Fruit fly (Drosophila melanogaster) Kc167 (cell line): ENCODE results near the gene msl-1.

Experiments used
- Myc ChIP-seq: fragments of >200 bp; optimal IDR thresholded peaks from 2 replicates; lab custom pipeline; 2017; ENCODE audit warnings: missing external identifiers
- Sin3A ChIP-seq: fragments of >200 bp; optimal IDR thresholded peaks from 2 replicates; lab custom pipeline; 2018; ENCODE audit warnings: missing external identifiers
- h ChIP-seq: fragments of >200 bp; optimal IDR thresholded peaks from 3 replicates; lab custom pipeline; 2018; ENCODE audit warnings: missing external identifiers
- insv ChIP-seq: fragments of >200 bp; optimal IDR thresholded peaks from 3 replicates; lab custom pipeline; 2018; ENCODE audit warnings: missing external identifiers
- psq ChIP-seq: fragments of >200 bp; optimal IDR thresholded peaks from 2 replicates; lab custom pipeline; 2017; ENCODE audit warnings: missing external identifiers
- ttk ChIP-seq: sonication (Bioruptor generic); optimal IDR thresholded peaks from 2 replicates; lab custom pipeline; 2017; ENCODE audit warnings: missing external identifiers

msl-1 gene

DNA sequence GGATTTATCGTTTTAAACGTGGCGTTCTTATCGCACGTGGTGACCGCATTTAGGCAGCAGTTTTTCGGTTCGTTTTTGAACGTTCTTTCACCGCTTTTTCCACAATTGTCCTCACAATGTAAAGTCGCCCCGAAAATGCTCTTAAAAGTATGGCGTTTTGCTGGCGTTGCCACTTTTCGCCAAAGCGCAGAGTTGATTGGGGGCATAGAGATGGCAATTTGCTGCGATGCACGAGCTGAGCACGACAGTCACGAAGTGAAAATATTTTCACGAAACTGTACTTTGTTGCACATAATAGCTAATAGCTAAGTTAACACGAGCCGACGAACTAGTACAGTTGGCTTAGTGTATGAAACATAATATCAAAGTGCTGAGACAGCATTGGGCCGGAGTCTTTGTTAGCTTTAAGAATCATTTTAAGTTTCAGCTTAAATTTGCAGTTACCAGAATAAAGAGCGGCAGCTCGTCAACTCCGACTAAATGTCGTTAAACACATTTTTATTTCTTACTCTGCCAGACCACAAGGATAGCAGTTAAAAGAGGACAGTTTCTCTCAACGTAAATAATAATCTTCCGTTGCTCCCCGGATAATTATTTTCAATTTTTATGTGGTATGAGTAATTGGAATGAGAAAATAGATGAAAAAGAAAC lies at the start of gene msl-1:
msl-1 (minus strand) TSS at position 155 of the 651 bp plus-strand sequence.
- peak; percentile 23 for TF ChIP-seq Sin3A
- TF ChIP-seq Myc (lab: Kevin White, UChicago), result no peak

DNA sequence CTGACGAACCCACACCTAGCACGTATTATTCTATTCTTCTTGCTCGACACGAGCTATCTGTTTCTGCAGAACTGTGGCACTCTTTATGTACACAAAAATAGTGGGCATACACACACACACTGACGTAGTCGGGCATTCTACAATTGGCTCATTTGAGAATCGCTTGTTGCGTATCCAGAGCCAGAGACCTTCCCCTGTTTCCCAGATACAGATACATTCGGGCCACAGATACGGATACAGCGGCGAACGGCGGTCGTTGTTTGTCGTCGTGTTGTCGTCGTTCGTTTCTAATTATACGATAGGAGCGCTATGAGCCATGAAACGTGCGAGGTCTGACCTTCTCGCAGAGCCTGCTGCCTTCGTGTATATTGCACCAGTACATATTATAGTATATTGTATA lies 48.6 kb upstream of the msl-1 start:
- TF ChIP-seq Myc (lab: Kevin White, UChicago) (no peak), ttk (no peak), h (no peak), psq (lab: Kevin White, UChicago) (no peak), Sin3A (no peak), insv (no peak)

DNA sequence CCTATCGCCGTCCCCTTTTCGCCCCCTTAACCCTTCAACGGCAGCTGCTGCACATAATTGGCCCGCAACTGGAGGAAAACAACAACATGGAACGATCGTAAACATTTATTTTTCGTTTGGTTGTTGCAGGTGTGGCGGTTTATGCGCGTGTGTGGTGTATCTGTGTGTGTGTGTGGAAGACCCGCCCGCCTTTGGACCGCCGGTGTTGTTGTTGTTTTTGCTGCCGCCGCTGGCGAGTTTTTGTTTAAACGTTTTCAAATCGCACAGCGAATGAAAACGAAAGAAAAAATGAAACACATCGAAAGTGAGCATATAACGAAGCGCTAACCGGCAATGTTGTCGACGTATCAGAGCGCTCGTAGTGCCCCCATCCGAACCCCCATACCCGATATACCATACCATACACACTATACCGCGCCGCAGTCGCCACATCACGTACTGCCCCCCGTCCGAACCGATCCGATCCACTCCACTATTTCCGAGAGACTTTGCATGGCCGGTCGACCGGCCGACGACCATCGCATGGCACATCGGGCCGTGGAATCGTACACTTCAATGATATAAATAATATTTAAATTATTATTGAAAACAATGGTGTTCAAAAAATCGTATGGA lies 47.1 kb upstream of the msl-1 start:
- TF ChIP-seq insv, result no peak
- no peak for TF ChIP-seq psq (lab: Kevin White, UChicago)
- no peak for TF ChIP-seq h
- TF ChIP-seq ttk, result no peak
- no peak for TF ChIP-seq Myc (lab: Kevin White, UChicago)
- TF ChIP-seq Sin3A, result no peak

DNA sequence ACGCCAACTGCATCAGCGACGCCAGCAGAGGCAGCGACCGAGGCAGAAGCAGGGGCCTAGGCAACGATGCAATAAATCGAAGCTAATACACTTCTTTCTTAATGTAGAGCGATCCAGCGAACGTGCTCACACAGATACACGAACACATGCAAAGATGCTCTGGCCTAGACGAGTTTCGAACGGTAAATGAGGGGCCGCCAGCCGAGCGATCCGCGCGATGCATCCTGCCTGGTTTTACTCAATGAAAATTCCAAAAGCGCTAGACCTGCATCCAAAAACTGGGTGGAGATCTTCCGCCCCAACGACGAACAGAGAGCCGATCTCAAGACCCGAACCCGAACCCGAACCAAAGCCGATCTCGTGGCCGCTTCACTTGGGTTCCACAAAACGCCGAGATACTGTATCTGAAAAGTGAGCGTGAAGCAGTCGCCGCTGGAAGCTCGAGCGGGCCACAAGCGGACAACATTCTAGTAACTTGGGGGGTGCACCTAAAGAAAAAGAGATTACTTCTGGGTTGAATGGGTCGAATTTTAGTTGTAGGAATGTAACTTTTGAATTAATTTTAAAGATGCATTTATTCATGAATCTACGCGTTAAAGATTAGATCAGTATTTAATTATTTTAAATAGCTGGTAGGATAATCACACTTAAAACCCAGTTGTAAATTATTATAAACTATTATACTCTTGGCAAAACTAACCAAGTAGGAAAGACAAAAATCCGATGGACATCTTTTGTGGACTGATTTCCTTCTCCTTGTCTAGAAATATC lies 44.3 kb upstream of the msl-1 start:
- TF ChIP-seq psq (lab: Kevin White, UChicago), result no peak

DNA sequence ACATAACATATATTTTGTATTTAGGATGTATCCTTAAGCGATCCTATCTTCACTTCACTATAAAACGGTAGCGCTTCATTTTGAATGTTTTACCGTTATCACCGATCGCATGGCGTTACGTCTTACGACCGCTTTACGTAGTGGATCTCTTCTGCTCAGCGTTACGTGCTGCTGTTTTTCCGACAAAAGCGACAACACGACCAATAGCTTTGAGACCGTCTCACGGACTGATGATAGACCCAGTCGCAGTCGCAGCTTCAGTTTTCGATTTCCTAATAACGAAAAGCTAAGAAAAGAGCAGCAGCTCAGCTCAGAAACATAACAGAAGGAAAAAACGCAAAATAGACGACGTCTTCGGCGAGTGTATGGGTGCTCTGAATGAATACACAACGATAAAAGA lies 43.7 kb upstream of the msl-1 start, which contains the start of gene CG10348:
CG10348 (minus strand) TSS at position 234 of the 400 bp plus-strand sequence.
- TF ChIP-seq ttk, result no peak
- TF ChIP-seq h, result no peak
- TF ChIP-seq Sin3A, result no peak
- TF ChIP-seq Myc (lab: Kevin White, UChicago), result no peak
- no peak for TF ChIP-seq insv
- no peak for TF ChIP-seq psq (lab: Kevin White, UChicago)

DNA sequence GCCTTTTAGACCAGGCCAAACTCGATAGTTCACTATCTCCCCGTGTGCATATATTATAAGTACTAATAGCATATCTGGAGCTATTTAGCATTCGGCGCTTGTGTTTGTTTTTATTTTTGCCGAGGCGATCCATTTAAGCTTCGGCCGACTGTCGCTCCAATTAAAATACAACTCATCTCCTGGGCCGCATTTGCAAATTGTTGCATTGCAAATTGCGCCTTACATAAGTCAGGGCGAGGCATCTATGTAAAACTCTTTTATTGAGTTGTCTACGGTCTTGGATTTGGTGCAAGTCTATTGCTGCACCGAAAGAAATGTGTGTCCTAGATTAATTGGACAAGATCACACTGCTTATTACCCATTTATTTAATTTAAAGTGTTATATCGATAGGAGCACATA lies 39.4 kb upstream of the msl-1 start:
- TF ChIP-seq Sin3A (no peak), h (no peak), insv (no peak), Myc (lab: Kevin White, UChicago) (no peak), ttk (no peak), psq (lab: Kevin White, UChicago) (no peak)

DNA sequence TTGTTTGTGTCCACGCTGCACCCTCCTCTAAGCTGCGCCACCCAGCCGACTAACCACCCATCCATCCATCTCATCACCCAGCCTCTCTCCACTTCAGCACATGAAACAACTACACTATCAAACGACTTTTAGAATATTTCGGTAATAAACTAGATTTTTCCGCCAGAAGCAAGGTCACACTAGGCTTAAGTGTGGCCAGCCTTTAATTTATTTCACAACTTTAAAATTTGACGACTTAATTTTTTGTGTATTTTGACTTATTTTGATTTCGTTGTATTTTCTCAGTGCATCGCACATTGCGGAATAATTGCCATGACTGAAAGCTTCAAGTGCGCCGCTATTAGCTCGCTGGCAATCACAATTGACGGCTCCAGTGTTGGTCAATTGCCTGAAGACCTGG lies 36.2 kb upstream of the msl-1 start:
- no peak for TF ChIP-seq h
- no peak for TF ChIP-seq Sin3A
- no peak for TF ChIP-seq psq (lab: Kevin White, UChicago)
- no peak for TF ChIP-seq insv

DNA sequence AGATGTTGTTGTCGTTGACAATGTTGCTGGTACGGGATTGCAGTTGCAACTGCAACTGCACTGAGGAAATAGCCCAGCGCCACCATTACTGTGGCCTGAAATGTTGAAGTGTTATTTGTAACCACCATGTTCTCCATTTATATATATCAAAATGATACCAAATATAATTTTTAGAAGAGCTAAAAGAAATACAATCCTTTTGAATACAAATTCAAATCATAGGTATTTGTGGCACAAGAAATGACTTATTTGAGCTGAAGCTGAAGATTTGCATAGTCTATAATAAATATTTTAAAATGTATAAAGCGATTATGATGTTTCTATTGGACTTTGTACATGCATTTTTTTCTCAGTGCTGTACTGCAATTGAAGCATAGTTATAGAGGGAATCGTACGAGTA lies 31.0 kb upstream of the msl-1 start:
- TF ChIP-seq ttk (no peak), Sin3A (no peak), Myc (lab: Kevin White, UChicago) (no peak), h (no peak), psq (lab: Kevin White, UChicago) (no peak), insv (no peak)

DNA sequence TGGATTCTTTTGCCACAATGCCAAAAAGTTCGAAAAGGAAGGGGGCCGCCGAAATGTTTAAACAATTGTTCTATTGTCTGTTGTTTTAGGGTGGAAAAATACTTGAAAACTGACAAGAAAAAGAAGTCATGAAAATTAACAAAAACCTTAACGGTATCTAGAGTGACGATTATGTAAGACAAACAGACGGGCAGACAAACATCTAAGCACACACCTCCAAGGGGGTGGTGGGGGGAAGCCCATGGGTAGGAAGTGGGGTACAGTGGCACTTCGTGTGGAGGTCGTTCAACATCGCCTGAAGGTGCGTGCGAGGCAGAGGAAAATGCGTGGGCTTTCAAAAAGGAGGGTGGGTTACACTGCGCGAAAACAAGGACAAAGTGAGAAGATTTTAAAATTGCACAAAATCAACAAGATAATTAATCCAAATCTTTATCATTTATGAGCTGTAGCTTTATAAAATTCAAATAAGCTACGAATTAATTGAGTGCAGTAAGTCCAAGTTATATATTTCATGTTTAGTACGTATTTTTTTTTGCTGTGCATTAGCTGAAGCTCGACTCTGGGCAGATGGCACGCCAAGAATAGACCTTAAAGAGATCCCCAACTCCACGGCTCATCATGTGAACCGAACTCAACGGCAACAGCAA lies 28.9 kb upstream of the msl-1 start:
- TF ChIP-seq Sin3A (no peak), insv (no peak), h (no peak), Myc (lab: Kevin White, UChicago) (no peak), ttk (no peak), psq (lab: Kevin White, UChicago) (no peak)

DNA sequence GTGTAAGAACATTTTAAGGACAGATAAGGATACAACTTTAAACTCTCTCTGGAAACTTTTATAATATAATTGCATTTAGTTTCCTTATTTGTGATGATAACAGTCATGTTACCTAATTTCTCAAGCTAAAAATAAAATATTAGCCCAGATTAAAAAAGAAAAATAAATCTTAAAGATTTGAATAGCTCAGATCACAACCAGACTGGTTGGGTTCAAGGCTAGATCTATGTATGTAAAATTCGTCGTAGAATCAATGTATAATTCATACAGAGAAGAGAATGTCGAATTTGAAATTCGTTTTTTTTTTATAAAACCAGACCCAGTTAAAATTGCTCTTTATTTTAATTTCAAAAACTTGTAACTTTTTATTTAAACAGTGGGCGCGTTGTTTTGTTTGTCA lies 25.5 kb upstream of the msl-1 start:
- no peak for TF ChIP-seq insv

DNA sequence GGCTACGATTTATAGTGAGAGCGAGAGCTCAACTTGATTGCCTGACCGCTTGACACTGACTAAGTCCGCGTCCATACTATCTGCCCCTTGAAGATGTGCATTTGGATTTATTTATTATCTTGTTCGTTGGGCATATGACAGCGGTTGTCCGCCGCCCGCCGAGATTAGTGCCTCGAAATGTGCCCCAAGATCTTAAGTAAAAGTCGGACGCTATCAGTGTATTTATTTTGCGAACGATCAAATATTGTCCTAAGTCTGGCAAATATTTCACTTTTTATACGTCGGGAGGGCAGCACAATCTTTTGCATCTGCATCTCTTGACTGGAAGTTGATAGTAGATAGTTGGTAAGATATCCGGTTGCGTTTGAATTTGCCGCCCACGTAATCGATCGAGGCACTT lies 25.1 kb upstream of the msl-1 start, which contains the start of gene Irk3:
Irk3 (minus strand) TSS at position 63 of the 400 bp plus-strand sequence.
- TF ChIP-seq psq (lab: Kevin White, UChicago) (no peak), insv (no peak), Myc (lab: Kevin White, UChicago) (no peak), h (no peak)

DNA sequence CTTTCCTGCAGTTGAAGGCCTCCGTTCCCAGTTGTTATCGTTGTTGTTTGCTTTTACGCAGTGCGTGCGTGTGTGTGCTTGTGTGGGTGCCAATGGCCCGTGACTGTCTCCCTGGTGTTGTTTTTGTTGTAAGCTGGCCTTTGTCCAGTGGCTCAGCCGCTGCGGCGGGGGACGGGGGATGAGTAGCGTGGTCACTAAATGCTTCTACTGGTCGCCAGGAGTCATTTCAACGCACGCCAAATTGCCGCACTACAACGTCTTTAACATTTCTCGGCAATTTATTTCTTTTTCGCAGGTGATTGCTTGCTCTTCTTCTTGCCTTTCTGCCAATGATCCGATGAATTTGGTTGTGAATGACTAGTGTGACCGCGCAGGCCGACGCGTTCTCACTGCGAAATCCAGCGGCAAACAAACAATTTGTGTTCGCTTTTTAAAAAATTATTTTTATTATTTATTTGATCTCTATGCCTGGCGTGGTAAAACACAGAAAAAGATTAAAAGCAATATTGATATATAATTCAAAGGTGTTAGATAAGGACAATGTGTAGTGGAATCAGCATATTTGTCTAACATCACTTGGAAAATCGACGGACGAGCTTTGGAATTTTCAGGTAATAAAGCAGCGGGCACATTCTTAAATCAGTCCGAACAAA lies 19.8 kb upstream of the msl-1 start, which contains the start of the genes Faf2 and Grip71:
Faf2 (minus strand) TSS at position 450 of the 653 bp plus-strand sequence.
Grip71 (plus strand) TSS at position 608 of the 653 bp plus-strand sequence.
- no peak for TF ChIP-seq insv
- no peak for TF ChIP-seq Sin3A
- no peak for TF ChIP-seq Myc (lab: Kevin White, UChicago)
- no peak for TF ChIP-seq psq (lab: Kevin White, UChicago)
- no peak for TF ChIP-seq h
- TF ChIP-seq ttk, result no peak

DNA sequence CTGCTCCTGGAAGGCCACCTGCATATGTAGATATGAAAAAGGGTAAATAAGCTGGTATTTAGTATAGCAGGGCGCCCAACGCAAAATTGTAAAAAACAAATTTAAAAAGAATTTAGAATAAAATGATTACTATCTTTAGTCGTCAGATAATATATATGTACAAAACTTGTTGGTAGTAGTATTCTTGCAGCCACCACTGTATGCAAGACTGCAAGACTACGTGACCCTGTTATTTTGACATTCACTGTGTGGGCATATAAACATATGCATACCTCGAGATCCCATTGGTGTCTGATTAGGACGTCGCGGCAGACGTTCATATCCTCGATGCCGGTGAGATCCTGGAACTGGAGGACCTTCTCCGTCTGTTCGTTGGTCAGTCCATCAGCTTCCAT lies 19.2 kb upstream of the msl-1 start:
- TF ChIP-seq Myc (lab: Kevin White, UChicago) (no peak), h (no peak), insv (no peak), psq (lab: Kevin White, UChicago) (no peak), Sin3A (no peak)
